Fruit fly (Drosophila melanogaster) whole organism, wandering third instar larva: Measurements from ENCODE around the gene CG10650.

Experiments
- Abd-B ChIP-seq: fragments of >200 bp; optimal IDR thresholded peaks from 2 replicates; lab custom pipeline; 2017; ENCODE audit warnings: missing biosample characterization, missing genetic modification characterization
- CG32264 ChIP-seq: fragments of 200-800 bp; sonication (Bioruptor generic); optimal IDR thresholded peaks from 2 replicates; lab custom pipeline; 2016; ENCODE audit warnings: missing biosample characterization, missing genetic modification characterization
- CG9705 ChIP-seq: fragments of 200-800 bp; sonication (Bioruptor generic); optimal IDR thresholded peaks from 2 replicates; lab custom pipeline; 2018; ENCODE audit warnings: missing biosample characterization, mild to moderate bottlenecking, missing genetic modification characterization
- CrebA ChIP-seq: fragments of 200-800 bp; sonication (Bioruptor generic); optimal IDR thresholded peaks from 2 replicates; lab custom pipeline; 2016; ENCODE audit warnings: missing biosample characterization, mild to moderate bottlenecking, missing genetic modification characterization, borderline replicate concordance
- Dfd ChIP-seq: fragments of >200 bp; optimal IDR thresholded peaks from 2 replicates; lab custom pipeline; 2017; ENCODE audit warnings: missing biosample characterization, missing genetic modification characterization
- Dif ChIP-seq: fragments of 200-275, 200-300 bp; sonication (Bioruptor generic); optimal IDR thresholded peaks from 2 replicates; lab custom pipeline; 2018; ENCODE audit warnings: missing biosample characterization, missing genetic modification characterization; ENCODE audit not compliant: partially characterized antibody
- GATAd ChIP-seq: sonication (Bioruptor generic); optimal IDR thresholded peaks from 2 replicates; lab custom pipeline; 2016; ENCODE audit warnings: missing biosample characterization, missing genetic modification characterization
- HLH106 ChIP-seq: fragments of 200-800 bp; optimal IDR thresholded peaks from 3 replicates; lab custom pipeline; 2019; ENCODE audit warnings: missing biosample characterization, mild to moderate bottlenecking, missing genetic modification characterization, moderate library complexity
- Hnf4 ChIP-seq: fragments of 200-800 bp; sonication (Bioruptor generic); optimal IDR thresholded peaks from 2 replicates; lab custom pipeline; 2016; ENCODE audit warnings: missing biosample characterization, mild to moderate bottlenecking, missing genetic modification characterization
- Hr78 ChIP-seq: fragments of >200 bp; optimal IDR thresholded peaks from 2 replicates; lab custom pipeline; 2017; ENCODE audit warnings: missing biosample characterization, missing genetic modification characterization
- Hr83 ChIP-seq: fragments of 200-300 bp; sonication (Bioruptor generic); optimal IDR thresholded peaks from 2 replicates; lab custom pipeline; 2016; ENCODE audit warnings: missing biosample characterization, mild to moderate bottlenecking, missing genetic modification characterization, moderate library complexity; ENCODE audit not compliant: poor library complexity, severe bottlenecking
- Jra ChIP-seq: sonication (Bioruptor generic); optimal IDR thresholded peaks from 2 replicates; lab custom pipeline; 2016; ENCODE audit warnings: missing biosample characterization, missing genetic modification characterization
- Mio ChIP-seq: sonication (Bioruptor generic); optimal IDR thresholded peaks from 2 replicates; lab custom pipeline; 2016; ENCODE audit warnings: missing biosample characterization, missing genetic modification characterization
- Myc ChIP-seq: fragments of >200 bp; optimal IDR thresholded peaks from 2 replicates; lab custom pipeline; 2017
- N ChIP-seq: fragments of >200 bp; optimal IDR thresholded peaks from 2 replicates; lab custom pipeline; 2018; ENCODE audit warnings: missing biosample characterization, missing external identifiers, missing genetic modification characterization
- OdsH ChIP-seq: fragments of 200-800 bp; sonication (Bioruptor generic); optimal IDR thresholded peaks from 2 replicates; lab custom pipeline; 2016; ENCODE audit warnings: missing biosample characterization, mild to moderate bottlenecking, missing genetic modification characterization
- Rel ChIP-seq, 2 experiments: fragments of 200-800 bp; sonication (Bioruptor generic) in 1 of 2; optimal IDR thresholded peaks; 2 replicates in 1 of 2; 3 replicates in 1 of 2; lab custom pipeline; 2016 to 2019; ENCODE audit warnings: mild to moderate bottlenecking in 2 of 2, missing biosample characterization in 2 of 2, missing genetic modification characterization in 2 of 2, moderate library complexity in 1 of 2
- Sp1 ChIP-seq: fragments of 200-800 bp; sonication (Bioruptor generic); optimal IDR thresholded peaks from 3 replicates; lab custom pipeline; 2019; ENCODE audit warnings: missing biosample characterization, mild to moderate bottlenecking, missing genetic modification characterization, moderate library complexity
- Vsx2 ChIP-seq: fragments of 200-300, 225-300 bp; sonication (Bioruptor generic); optimal IDR thresholded peaks from 2 replicates; lab custom pipeline; 2018; ENCODE audit warnings: missing biosample characterization, missing genetic modification characterization; ENCODE audit not compliant: partially characterized antibody
- br ChIP-seq: fragments of 200-800 bp; sonication (Bioruptor generic); optimal IDR thresholded peaks from 2 replicates; lab custom pipeline; 2016; ENCODE audit warnings: missing biosample characterization, missing genetic modification characterization
- brk ChIP-seq: fragments of 200-800 bp; sonication (Bioruptor generic); optimal IDR thresholded peaks from 2 replicates; lab custom pipeline; 2016; ENCODE audit warnings: missing biosample characterization, mild to moderate bottlenecking, missing genetic modification characterization
- dl ChIP-seq, 2 experiments: fragments of 175-275, 200-275 bp in 1 of 2; fragments of 200-275 bp in 1 of 2; sonication (Bioruptor generic); optimal IDR thresholded peaks; lab custom pipeline; 2018; ENCODE audit warnings: mild to moderate bottlenecking in 2 of 2, missing biosample characterization in 2 of 2, missing genetic modification characterization in 2 of 2, moderate library complexity in 2 of 2; ENCODE audit not compliant: partially characterized antibody in 2 of 2, insufficient read depth in 1 of 2
- dmrt93B ChIP-seq: fragments of 200-800 bp; sonication (Bioruptor generic); optimal IDR thresholded peaks from 2 replicates; lab custom pipeline; 2018; ENCODE audit warnings: missing biosample characterization, mild to moderate bottlenecking, missing genetic modification characterization
- dsf ChIP-seq: sonication (Bioruptor generic); optimal IDR thresholded peaks from 2 replicates; lab custom pipeline; 2016; ENCODE audit warnings: missing biosample characterization, missing genetic modification characterization, borderline replicate concordance
- ey ChIP-seq: fragments of 200-800 bp; sonication (Bioruptor generic); optimal IDR thresholded peaks from 2 replicates; lab custom pipeline; 2016; ENCODE audit warnings: missing biosample characterization, missing genetic modification characterization
- foxo ChIP-seq, 2 experiments: fragments of 200-800 bp; sonication (Bioruptor generic); optimal IDR thresholded peaks; 2 replicates in 1 of 2; 3 replicates in 1 of 2; lab custom pipeline; 2016 to 2017; ENCODE audit warnings: missing biosample characterization in 2 of 2, missing genetic modification characterization in 2 of 2
- fru ChIP-seq: fragments of 200-800 bp; sonication (Bioruptor generic); optimal IDR thresholded peaks from 3 replicates; lab custom pipeline; 2016; ENCODE audit warnings: missing biosample characterization, mild to moderate bottlenecking, missing genetic modification characterization
- h ChIP-seq: fragments of 200-800 bp; sonication (Bioruptor generic); optimal IDR thresholded peaks from 3 replicates; lab custom pipeline; 2016; ENCODE audit warnings: missing biosample characterization, mild to moderate bottlenecking, missing genetic modification characterization
- jim ChIP-seq: fragments of 175-275, 200-325 bp; sonication (Bioruptor generic); optimal IDR thresholded peaks from 2 replicates; lab custom pipeline; 2016; ENCODE audit warnings: missing biosample characterization, mild to moderate bottlenecking, missing genetic modification characterization
- lola ChIP-seq: fragments of >200 bp; optimal IDR thresholded peaks from 2 replicates; lab custom pipeline; 2017; ENCODE audit warnings: missing biosample characterization, missing genetic modification characterization
- pan ChIP-seq: fragments of >200 bp; optimal IDR thresholded peaks from 2 replicates; lab custom pipeline; 2017
- psq ChIP-seq: fragments of 200-800 bp; sonication (Bioruptor generic); optimal IDR thresholded peaks from 3 replicates; lab custom pipeline; 2017; ENCODE audit warnings: missing biosample characterization, mild to moderate bottlenecking, missing genetic modification characterization, moderate library complexity
- rgr ChIP-seq: fragments of 200-800 bp; sonication (Bioruptor generic); optimal IDR thresholded peaks from 3 replicates; lab custom pipeline; 2016; ENCODE audit warnings: missing biosample characterization, mild to moderate bottlenecking, missing genetic modification characterization
- sage ChIP-seq: fragments of 200-800 bp; sonication (Bioruptor generic); optimal IDR thresholded peaks from 2 replicates; lab custom pipeline; 2016; ENCODE audit warnings: missing biosample characterization, mild to moderate bottlenecking, missing genetic modification characterization
- sv ChIP-seq: fragments of 200-800 bp; sonication (Bioruptor generic); optimal IDR thresholded peaks from 3 replicates; lab custom pipeline; 2016; ENCODE audit warnings: missing biosample characterization, missing genetic modification characterization
- tai ChIP-seq: sonication (Bioruptor generic); optimal IDR thresholded peaks from 2 replicates; lab custom pipeline; 2016; ENCODE audit warnings: missing biosample characterization, missing genetic modification characterization
- usp ChIP-seq: fragments of >200 bp; optimal IDR thresholded peaks from 2 replicates; lab custom pipeline; 2017; ENCODE audit warnings: missing biosample characterization, missing genetic modification characterization
- woc ChIP-seq: sonication (Bioruptor generic); optimal IDR thresholded peaks from 2 replicates; lab custom pipeline; 2016; ENCODE audit warnings: missing biosample characterization, mild to moderate bottlenecking, missing genetic modification characterization

The CG10650 gene

DNA sequence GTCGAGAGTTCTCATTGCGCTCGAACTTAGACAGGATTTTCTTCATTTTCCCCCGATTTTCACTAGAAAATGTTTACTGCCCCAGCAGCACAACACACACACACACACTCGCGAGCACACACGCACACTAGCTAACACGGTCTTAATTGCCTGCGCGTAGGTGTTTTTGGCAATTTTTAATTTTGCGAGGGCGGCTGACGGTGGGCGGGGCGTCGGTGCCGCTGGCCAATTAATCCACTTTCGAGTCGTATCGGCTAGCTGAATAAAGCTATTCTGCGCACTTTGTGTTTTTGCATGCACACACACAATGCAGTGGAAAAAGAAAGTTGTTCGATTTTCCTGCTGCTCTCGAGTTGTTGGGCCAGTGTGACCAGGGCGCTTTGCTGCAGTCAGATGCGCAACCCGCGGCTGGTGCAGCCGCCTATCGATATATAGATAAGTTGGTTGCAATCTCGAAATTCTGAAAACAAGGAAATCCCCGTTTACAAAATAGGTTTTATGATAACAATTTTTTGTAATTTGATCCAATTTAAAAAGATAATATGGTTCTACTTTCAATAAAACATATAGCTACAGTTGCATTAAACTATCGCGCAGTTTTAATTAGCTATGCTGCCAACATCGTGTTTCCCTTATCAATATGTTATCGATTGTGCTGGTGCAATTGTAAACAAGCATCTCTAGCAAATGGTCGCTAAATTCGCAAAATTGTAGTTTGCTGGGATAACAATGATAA lies 27.2 kb downstream of the CG10650 start, which contains the start of the genes Nak and Tango6:
TSS of gene Nak (minus strand) at position 375 of the 736 bp plus-strand sequence.
TSS of gene Tango6 (plus strand) at position 659 of the 736 bp plus-strand sequence.
- no peak for TF ChIP-seq sage (GFP tag; lab: Kevin White, UChicago)
- TF ChIP-seq HLH106 (tag; lab: Kevin White, UChicago): peak; percentile 18
- peak in 1 of 2 experiments; percentile 50 for TF ChIP-seq foxo (GFP tag; optimal IDR thresholded peaks at IDR 0.05; lab: Kevin White, UChicago)
- TF ChIP-seq Hr83 (GFP tag; lab: Kevin White, UChicago): peak; percentile 24
- TF ChIP-seq dmrt93B (GFP tag; lab: Kevin White, UChicago): peak; percentile 16
- TF ChIP-seq CG32264 (GFP tag; lab: Kevin White, UChicago): no peak
- no peak for TF ChIP-seq CrebA
- no peak for TF ChIP-seq jim
- TF ChIP-seq tai (GFP tag; lab: Kevin White, UChicago): no peak
- TF ChIP-seq Jra (GFP tag; lab: Kevin White, UChicago): peak; percentile 70
- TF ChIP-seq CG9705 (GFP tag; lab: Kevin White, UChicago): peak; percentile 29
- TF ChIP-seq Rel (GFP tag; optimal IDR thresholded peaks at IDR 0.05; lab: Kevin White, UChicago): no peak
- peak; percentile 66 for TF ChIP-seq Rel (tag; optimal IDR thresholded peaks at IDR 0.05; lab: Kevin White, UChicago)
- peak; percentile 36 for TF ChIP-seq Hnf4 (GFP tag; lab: Kevin White, UChicago)
- TF ChIP-seq Mio: no peak
- TF ChIP-seq Vsx2 (GFP tag; lab: Kevin White, UChicago): peak; percentile 95
- TF ChIP-seq OdsH (GFP tag; lab: Kevin White, UChicago): peak; percentile 11
- TF ChIP-seq Myc (lab: Kevin White, UChicago): peak; percentile 78
- TF ChIP-seq rgr: peak; percentile 50
- TF ChIP-seq N (GFP tag; lab: Kevin White, UChicago): no peak
- no peak for TF ChIP-seq usp
- peak; percentile 58 for TF ChIP-seq GATAd (GFP tag; lab: Kevin White, UChicago)
- peak; percentile 67 for TF ChIP-seq fru (GFP tag; lab: Kevin White, UChicago)
- peak; percentile 60 for TF ChIP-seq h (GFP tag; lab: Kevin White, UChicago)
- peak; percentile 51 for TF ChIP-seq Sp1 (GFP tag; lab: Kevin White, UChicago)
- peak; percentile 86 for TF ChIP-seq woc (GFP tag; lab: Kevin White, UChicago)
- no peak for TF ChIP-seq Dif
- peak; percentile 30 for TF ChIP-seq dsf (GFP tag; lab: Kevin White, UChicago)
- TF ChIP-seq brk (GFP tag; lab: Kevin White, UChicago): no peak
- no peak for TF ChIP-seq lola (GFP tag; lab: Kevin White, UChicago)
- TF ChIP-seq ey: peak; percentile 11
- peak; percentile 15 for TF ChIP-seq psq (GFP tag; lab: Kevin White, UChicago)
- no peak for TF ChIP-seq Hr78 (GFP tag; lab: Kevin White, UChicago)
- peak; percentile 22 for TF ChIP-seq br (GFP tag; lab: Kevin White, UChicago)
- no peak for TF ChIP-seq Dfd (GFP tag; lab: Kevin White, UChicago)
- no peak for TF ChIP-seq Abd-B
- TF ChIP-seq dl (GFP tag; optimal IDR thresholded peaks at IDR 0.05; lab: Kevin White, UChicago; ENCODE audit: insufficient read depth in 1 of 2, partially characterized antibody in 2 of 2): no peak
- TF ChIP-seq sv (GFP tag; lab: Kevin White, UChicago): peak; percentile 27
- TF ChIP-seq pan (lab: Kevin White, UChicago): no peak

DNA sequence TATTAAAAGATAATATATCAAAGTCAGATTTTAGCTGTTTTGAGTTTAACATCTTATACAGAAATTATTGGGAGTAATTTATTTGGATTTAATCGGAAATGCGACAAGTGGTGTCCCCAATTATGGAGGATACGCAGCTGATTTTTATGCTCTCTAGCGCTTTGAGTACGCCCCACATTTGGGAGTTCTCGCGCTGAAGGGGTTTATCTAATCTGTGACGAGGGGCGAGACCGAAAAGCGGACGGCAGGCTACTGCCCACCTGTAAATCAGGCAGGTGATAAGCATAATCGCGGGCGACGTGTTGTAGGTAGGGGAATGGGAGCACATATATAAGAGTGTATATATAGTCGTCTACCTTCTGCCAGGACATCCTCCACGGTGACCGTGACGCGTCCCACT lies 27.8 kb downstream of the CG10650 start:
- no peak for TF ChIP-seq Abd-B
- peak; percentile 3 for TF ChIP-seq h (GFP tag; lab: Kevin White, UChicago)
- no peak for TF ChIP-seq Hr78 (GFP tag; lab: Kevin White, UChicago)
- no peak for TF ChIP-seq pan (lab: Kevin White, UChicago)
- TF ChIP-seq foxo (GFP tag; optimal IDR thresholded peaks at IDR 0.05; lab: Kevin White, UChicago): no peak
- TF ChIP-seq N (GFP tag; lab: Kevin White, UChicago): no peak
- no peak for TF ChIP-seq Dif
